Worm (Caenorhabditis elegans): ENCODE measurements around the gene xbp-1.

- TF ChIP-seq unc-62 (GFP tag; optimal IDR thresholded peaks at IDR 0.05 in 1 of 2) (no peak), unc-62 (tag; optimal IDR thresholded peaks at IDR 0.05) (no peak), fkh-10 (GFP tag; optimal IDR thresholded peaks at IDR 0.05) (no peak), daf-12 (tag; optimal IDR thresholded peaks at IDR 0.05) (no peak), Y105C5A.15 (GFP tag; IDR thresholded peaks at IDR 0.05) (no peak), snpc-1.2 (GFP tag; IDR thresholded peaks at IDR 0.05) (no peak)
Measured at ce11 chrIII:4160937-4161336, 32.7 kb upstream of the xbp-1 start, which contains the start of gene C01G12.16.
